Worm (Caenorhabditis elegans) whole organism, L1 larva: ENCODE results near the gene top-3.
A peak's percentile ranks its signal among the peaks of the same experiment; 100 is the strongest.

Experiments used
- C16A3.4 ChIP-seq: fragments of 150-350 bp; optimal IDR thresholded peaks from 2 replicates; lab custom pipeline; 2014; ENCODE audit warnings: missing biosample characterization, missing genetic modification characterization
- F16B12.6 ChIP-seq: fragments of 150-350 bp; optimal IDR thresholded peaks from 2 replicates; lab custom pipeline; 2014; ENCODE audit warnings: missing biosample characterization, missing genetic modification characterization
- Y116A8C.19 ChIP-seq: sonication (generic microtip); optimal IDR thresholded peaks from 2 replicates; lab custom pipeline; 2016; ENCODE audit warnings: missing compliant biosample characterization, missing genetic modification characterization, borderline replicate concordance
- aly-2 ChIP-seq: fragments of 150-350 bp; optimal IDR thresholded peaks from 2 replicates; lab custom pipeline; 2014; ENCODE audit warnings: missing biosample characterization, missing genetic modification characterization
- ama-1 ChIP-seq: fragments of 150-350 bp; optimal IDR thresholded peaks from 2 replicates; lab custom pipeline; 2014
- ceh-82 ChIP-seq, 3 experiments: fragments of 150-350 bp in 1 of 3; sonication (generic microtip) in 2 of 3; optimal IDR thresholded peaks; 2 replicates each; lab custom pipeline; 2014 to 2017; ENCODE audit warnings: missing biosample characterization in 3 of 3, missing genetic modification characterization in 3 of 3
- ceh-90 ChIP-seq: sonication (generic microtip); optimal IDR thresholded peaks from 2 replicates; lab custom pipeline; 2016; ENCODE audit warnings: missing genetic modification characterization, missing compliant biosample characterization
- dpl-1 ChIP-seq, 3 experiments: fragments of 150-350 bp in 2 of 3; sonication (generic microtip) in 1 of 3; optimal IDR thresholded peaks; 2 replicates each; lab custom pipeline; 2014 to 2017; ENCODE audit warnings: missing biosample characterization in 3 of 3, missing genetic modification characterization in 3 of 3, missing genetic modification reagents in 3 of 3
- efl-1 ChIP-seq, 4 experiments: fragments of 150-350 bp; optimal IDR thresholded peaks in 3 of 4; peaks in 1 of 4; 1 replicate in 1 of 4; 2 replicates in 3 of 4; lab custom pipeline; 2014; ENCODE audit warnings: missing biosample characterization in 2 of 4, missing genetic modification characterization in 2 of 4, missing genetic modification reagents in 2 of 4
- efl-3 ChIP-seq: fragments of 200-800 bp; sonication (Bioruptor generic); optimal IDR thresholded peaks from 2 replicates; lab custom pipeline; 2018; ENCODE audit warnings: mild to moderate bottlenecking, missing genetic modification characterization, missing compliant biosample characterization
- egl-27 ChIP-seq, 2 experiments: fragments of 150-350 bp in 1 of 2; sonication (generic microtip); optimal IDR thresholded peaks; 3 replicates each; lab custom pipeline; 2017 to 2018; ENCODE audit warnings: missing biosample characterization in 2 of 2, missing genetic modification characterization in 2 of 2, missing genetic modification reagents in 2 of 2
- ets-5 ChIP-seq: fragments of 200-800 bp; sonication (Bioruptor generic); IDR thresholded peaks from 2 replicates; pipeline ENCODE4 v1.3.6; 2022; ENCODE audit warnings: missing genetic modification characterization, missing compliant biosample characterization
- fos-1 ChIP-seq: fragments of 150-350 bp; optimal IDR thresholded peaks from 2 replicates; lab custom pipeline; 2014; ENCODE audit warnings: missing biosample characterization, missing genetic modification characterization
- hlh-17 ChIP-seq: fragments of 200-800 bp; sonication (Bioruptor generic); optimal IDR thresholded peaks from 2 replicates; lab custom pipeline; 2018; ENCODE audit warnings: missing genetic modification characterization, mild to moderate bottlenecking, missing compliant biosample characterization, moderate library complexity, borderline replicate concordance
- hpl-2 ChIP-seq: fragments of 150-350 bp; optimal IDR thresholded peaks from 2 replicates; lab custom pipeline; 2014; ENCODE audit warnings: missing biosample characterization, missing genetic modification reagents, missing genetic modification characterization
- irx-1 ChIP-seq: sonication (generic microtip); optimal IDR thresholded peaks from 2 replicates; lab custom pipeline; 2016; ENCODE audit warnings: missing genetic modification characterization, missing compliant biosample characterization
- lin-13 ChIP-seq: fragments of 150-350 bp; optimal IDR thresholded peaks from 2 replicates; lab custom pipeline; 2014; ENCODE audit warnings: missing biosample characterization, missing genetic modification reagents, missing genetic modification characterization
- lin-15B ChIP-seq: fragments of 150-350 bp; sonication (generic microtip); optimal IDR thresholded peaks from 3 replicates; lab custom pipeline; 2014; ENCODE audit warnings: missing biosample characterization, missing genetic modification characterization
- lin-35 ChIP-seq, 2 experiments: fragments of 150-350 bp; optimal IDR thresholded peaks; 2 replicates each; lab custom pipeline; 2014; ENCODE audit warnings: missing biosample characterization in 2 of 2, missing genetic modification characterization in 2 of 2, missing genetic modification reagents in 2 of 2
- lin-39 ChIP-seq: fragments of 150-350 bp; optimal IDR thresholded peaks from 2 replicates; lab custom pipeline; 2014; ENCODE audit warnings: missing biosample characterization, missing genetic modification reagents, missing genetic modification characterization
- lsy-2 ChIP-seq, 2 experiments: fragments of 150-350 bp; optimal IDR thresholded peaks; 2 replicates each; lab custom pipeline; 2014; ENCODE audit warnings: missing biosample characterization in 2 of 2, missing genetic modification characterization in 2 of 2
- mab-9 ChIP-seq: fragments of 200-800 bp; sonication (Bioruptor generic); IDR thresholded peaks from 2 replicates; pipeline ENCODE4 v1.3.6; 2022; ENCODE audit warnings: missing genetic modification reagents, missing genetic modification characterization, missing compliant biosample characterization
- mdl-1 ChIP-seq, 2 experiments: fragments of 150-350 bp; optimal IDR thresholded peaks; 2 replicates each; lab custom pipeline; 2014 to 2017; ENCODE audit warnings: missing biosample characterization in 2 of 2, missing genetic modification characterization in 2 of 2, inconsistent platforms in 1 of 2
- mef-2 ChIP-seq: fragments of 150-350 bp; optimal IDR thresholded peaks from 2 replicates; lab custom pipeline; 2014; ENCODE audit warnings: missing biosample characterization, missing genetic modification characterization
- nhr-11 ChIP-seq: fragments of 150-350 bp; optimal IDR thresholded peaks from 2 replicates; lab custom pipeline; 2014; ENCODE audit warnings: missing biosample characterization, missing genetic modification characterization
- nhr-12 ChIP-seq: sonication (generic microtip); optimal IDR thresholded peaks from 2 replicates; lab custom pipeline; 2017; ENCODE audit warnings: missing biosample characterization, missing genetic modification characterization
- nhr-19 ChIP-seq: fragments of 200-800 bp; sonication (Bioruptor generic); conservative IDR thresholded peaks from 2 replicates; pipeline ENCODE4 v1.3.6; 2022; ENCODE audit warnings: missing genetic modification characterization, missing compliant biosample characterization
- nhr-20 ChIP-seq: sonication (generic microtip); optimal IDR thresholded peaks from 2 replicates; lab custom pipeline; 2016; ENCODE audit warnings: mild to moderate bottlenecking, missing genetic modification characterization, missing compliant biosample characterization
- nhr-47 ChIP-seq: sonication (generic microtip); optimal IDR thresholded peaks from 2 replicates; lab custom pipeline; 2016; ENCODE audit warnings: mild to moderate bottlenecking, missing genetic modification characterization, moderate library complexity, missing compliant biosample characterization
- nhr-71 ChIP-seq: sonication (generic microtip); optimal IDR thresholded peaks from 2 replicates; lab custom pipeline; 2016; ENCODE audit warnings: mild to moderate bottlenecking, missing genetic modification characterization, moderate library complexity, missing compliant biosample characterization
- nhr-77 ChIP-seq: fragments of 150-350 bp; optimal IDR thresholded peaks from 2 replicates; lab custom pipeline; 2014; ENCODE audit warnings: missing biosample characterization, missing genetic modification characterization
- nhr-90 ChIP-seq: sonication (generic microtip); optimal IDR thresholded peaks from 2 replicates; lab custom pipeline; 2016; ENCODE audit warnings: mild to moderate bottlenecking, missing genetic modification characterization, missing compliant biosample characterization; ENCODE audit not compliant: poor library complexity
- pag-3 ChIP-seq: sonication (generic microtip); optimal IDR thresholded peaks from 2 replicates; lab custom pipeline; 2017; ENCODE audit warnings: missing genetic modification characterization, mild to moderate bottlenecking, missing compliant biosample characterization, antibody characterized with exemption, borderline replicate concordance; ENCODE audit not compliant: insufficient read depth
- rnt-1 ChIP-seq: sonication (generic microtip); optimal IDR thresholded peaks from 2 replicates; lab custom pipeline; 2016; ENCODE audit warnings: mild to moderate bottlenecking, missing genetic modification characterization, moderate library complexity, missing compliant biosample characterization
- skn-1 ChIP-seq: fragments of 150-350 bp; optimal IDR thresholded peaks from 2 replicates; lab custom pipeline; 2014; ENCODE audit warnings: missing biosample characterization, missing genetic modification characterization
- snpc-4 ChIP-seq: fragments of 150-350 bp; optimal IDR thresholded peaks from 2 replicates; lab custom pipeline; 2014; ENCODE audit warnings: missing biosample characterization, missing genetic modification characterization
- snu-23 ChIP-seq: sonication (generic microtip); optimal IDR thresholded peaks from 2 replicates; lab custom pipeline; 2016; ENCODE audit warnings: missing genetic modification characterization, missing compliant biosample characterization
- sox-4 ChIP-seq: sonication (generic microtip); optimal IDR thresholded peaks from 2 replicates; lab custom pipeline; 2016; ENCODE audit warnings: missing genetic modification characterization, missing compliant biosample characterization
- sup-37 ChIP-seq: fragments of 200-800 bp; sonication (Bioruptor generic); optimal IDR thresholded peaks from 2 replicates; lab custom pipeline; 2018; ENCODE audit warnings: mild to moderate bottlenecking, missing genetic modification characterization, missing compliant biosample characterization
- swsn-7 ChIP-seq: sonication (generic microtip); optimal IDR thresholded peaks from 2 replicates; lab custom pipeline; 2016; ENCODE audit warnings: missing genetic modification characterization, missing compliant biosample characterization
- tlp-1 ChIP-seq: fragments of 150-350 bp; optimal IDR thresholded peaks from 2 replicates; lab custom pipeline; 2014; ENCODE audit warnings: missing biosample characterization, missing genetic modification characterization
- unc-30 ChIP-seq: sonication (generic microtip); optimal IDR thresholded peaks from 2 replicates; lab custom pipeline; 2017; ENCODE audit warnings: missing biosample characterization, missing genetic modification characterization
- unc-98 ChIP-seq: fragments of 200-800 bp; sonication (Bioruptor generic); IDR thresholded peaks from 2 replicates; pipeline ENCODE4 v1.3.6; 2022; ENCODE audit warnings: missing genetic modification characterization, missing compliant biosample characterization
- vab-15 ChIP-seq: sonication (generic microtip); optimal IDR thresholded peaks from 2 replicates; lab custom pipeline; 2017; ENCODE audit warnings: missing genotype, mild to moderate bottlenecking, missing genetic modification characterization, missing compliant biosample characterization
- zip-4 ChIP-seq: fragments of 200-800 bp; sonication (Bioruptor generic); optimal IDR thresholded peaks from 2 replicates; lab custom pipeline; 2018; ENCODE audit warnings: mild to moderate bottlenecking, missing genetic modification characterization, moderate library complexity, missing compliant biosample characterization
- ztf-11 ChIP-seq, 2 experiments: sonication (generic microtip); optimal IDR thresholded peaks; 2 replicates each; lab custom pipeline; 2016 to 2017; ENCODE audit warnings: missing genetic modification characterization in 2 of 2, missing biosample characterization in 1 of 2, missing compliant biosample characterization in 1 of 2

Gene top-3

DNA sequence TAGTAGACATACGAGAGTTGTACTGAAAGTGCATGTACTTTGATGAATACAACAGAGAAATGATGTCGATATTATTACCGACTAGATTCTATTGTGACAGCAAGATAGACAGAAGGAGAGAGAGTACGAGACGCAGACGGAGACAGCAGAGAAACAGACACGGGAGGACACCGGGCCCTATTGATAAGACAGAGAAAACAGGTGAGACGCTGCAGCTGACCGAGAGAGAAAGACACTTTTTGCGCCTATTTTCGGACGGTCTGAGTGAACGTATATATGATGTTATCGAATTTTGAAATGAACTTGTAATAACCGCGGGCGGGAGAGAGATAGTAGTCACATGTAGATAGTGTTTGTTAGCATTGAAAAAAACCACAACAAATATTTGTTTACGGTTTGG lies 43.3 kb upstream of the top-3 start (continued):
- peak; percentile 49 to 63 for TF ChIP-seq efl-1 (optimal IDR thresholded peaks at IDR 0.05; lab: Kevin White, UChicago)
- peak; percentile 12 to 90 for TF ChIP-seq efl-1 (GFP tag; optimal IDR thresholded peaks at IDR 0.05 in 1 of 2; lab: Kevin White, UChicago)
- peak in 2 of 3 experiments; percentile 21 to 42 for TF ChIP-seq dpl-1 (GFP tag; optimal IDR thresholded peaks at IDR 0.05; lab: Kevin White, UChicago)
- no peak for TF ChIP-seq snpc-4 (tag; lab: Kevin White, UChicago)
- TF ChIP-seq nhr-19 (GFP tag; lab: Robert Waterston, UW) = peak; percentile 42
- TF ChIP-seq sup-37 (GFP tag; lab: Kevin White, UChicago) = no peak
- TF ChIP-seq sox-4 = no peak
- TF ChIP-seq nhr-90 (tag; lab: Kevin White, UChicago) = peak; percentile 72
- no peak for TF ChIP-seq irx-1
- no peak for TF ChIP-seq ama-1 (lab: Kevin White, UChicago)
- no peak for TF ChIP-seq vab-15
- peak; percentile 20 to 65 for TF ChIP-seq lsy-2 (tag; optimal IDR thresholded peaks at IDR 0.05; lab: Kevin White, UChicago)
- TF ChIP-seq C16A3.4 (tag; lab: Kevin White, UChicago) = peak; percentile 61
- no peak for TF ChIP-seq lin-15B (tag; lab: Kevin White, UChicago)
- TF ChIP-seq nhr-71 = peak; percentile 71
- TF ChIP-seq egl-27 (tag; optimal IDR thresholded peaks at IDR 0.05; lab: Kevin White, UChicago) = no peak
- peak; percentile 3 for TF ChIP-seq fos-1 (tag; lab: Kevin White, UChicago)
- peak; percentile 30 for TF ChIP-seq skn-1 (tag; lab: Kevin White, UChicago)
- no peak for TF ChIP-seq ztf-11 (tag; optimal IDR thresholded peaks at IDR 0.05; lab: Kevin White, UChicago)
- no peak for TF ChIP-seq ets-5 (GFP tag; lab: Robert Waterston, UW)
- no peak for TF ChIP-seq hlh-17 (GFP tag; lab: Kevin White, UChicago)
- TF ChIP-seq mab-9 = no peak
- peak in 1 of 2 experiments; percentile 56 for TF ChIP-seq mdl-1 (tag; optimal IDR thresholded peaks at IDR 0.05; lab: Kevin White, UChicago)
- no peak for TF ChIP-seq nhr-77 (tag; lab: Kevin White, UChicago)
- no peak for TF ChIP-seq Y116A8C.19
- no peak for TF ChIP-seq nhr-11 (tag; lab: Kevin White, UChicago)
- TF ChIP-seq unc-30 = no peak
- TF ChIP-seq nhr-12 = no peak
- TF ChIP-seq rnt-1 (tag; lab: Kevin White, UChicago) = peak; percentile 65
- TF ChIP-seq zip-4 (GFP tag; lab: Kevin White, UChicago) = no peak
- TF ChIP-seq lin-39 (tag; lab: Kevin White, UChicago) = no peak
- TF ChIP-seq lin-13 (GFP tag; lab: Kevin White, UChicago) = no peak
- TF ChIP-seq pag-3 = no peak
- TF ChIP-seq snu-23 (GFP tag; lab: Kevin White, UChicago) = peak; percentile 74
- no peak for TF ChIP-seq ceh-82 (tag; optimal IDR thresholded peaks at IDR 0.05; lab: Kevin White, UChicago)
- TF ChIP-seq tlp-1 (tag; lab: Kevin White, UChicago) = no peak
- no peak for TF ChIP-seq unc-98 (GFP tag; lab: Robert Waterston, UW)

DNA sequence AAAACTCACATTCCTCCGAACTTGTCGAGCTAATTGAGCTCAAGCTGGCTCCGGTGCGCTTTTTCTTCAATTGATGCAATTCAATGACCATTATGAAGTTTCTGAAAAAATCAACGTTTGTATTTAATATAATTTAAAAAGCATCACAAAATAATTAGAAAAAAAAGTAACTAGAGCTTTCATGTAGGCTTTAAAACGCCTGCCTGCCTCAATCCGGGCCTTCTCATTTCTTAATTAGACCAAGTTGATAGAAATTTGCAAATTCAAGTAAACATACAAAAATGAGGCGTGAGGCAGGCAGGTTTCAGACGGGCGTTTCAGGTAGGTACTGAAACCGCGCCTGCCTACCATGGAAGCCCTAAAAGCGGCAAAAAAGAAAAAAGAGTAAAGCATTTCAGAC lies 42.9 kb upstream of the top-3 start, which contains the start of gene Y56A3A.33:
TSS of gene Y56A3A.33 (minus strand) at position 101 of the 400 bp plus-strand sequence.
- TF ChIP-seq C16A3.4 (tag; lab: Kevin White, UChicago) = no peak
- no peak for TF ChIP-seq efl-3

DNA sequence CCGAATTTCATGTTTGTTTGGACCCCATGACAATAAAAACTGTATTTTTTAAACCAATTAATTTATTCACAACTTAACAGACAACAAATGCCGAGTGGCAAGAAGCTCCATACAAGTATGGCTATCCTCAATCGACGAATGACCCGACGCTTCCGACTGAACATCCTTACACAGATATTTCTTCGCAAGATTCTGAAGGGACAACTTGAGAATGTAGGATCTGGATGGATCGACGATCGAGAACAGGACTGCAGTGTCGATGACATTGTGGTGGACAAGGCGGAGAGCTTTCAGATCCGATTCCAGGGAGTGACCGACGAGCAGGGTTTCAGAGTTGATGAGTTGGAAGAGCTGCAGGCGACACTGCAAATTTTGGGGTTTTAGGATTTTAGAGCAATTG lies 39.6 kb upstream of the top-3 start:
- TF ChIP-seq nhr-20 (tag; lab: Kevin White, UChicago) (no peak), lin-35 (GFP tag; optimal IDR thresholded peaks at IDR 0.05; lab: Kevin White, UChicago) (no peak), nhr-90 (tag; lab: Kevin White, UChicago) (no peak), mef-2 (tag; lab: Kevin White, UChicago) (no peak), swsn-7 (no peak), nhr-47 (no peak), hpl-2 (no peak), ceh-90 (tag; lab: Kevin White, UChicago) (no peak), F16B12.6 (tag; lab: Kevin White, UChicago) (no peak), aly-2 (tag; lab: Kevin White, UChicago) (no peak)
